Worm (Caenorhabditis elegans) whole organism, young adult: ENCODE measurements around the gene mspn-1.

Experiments used
- B0261.1 ChIP-seq: sonication (generic microtip); optimal IDR thresholded peaks from 2 replicates; lab custom pipeline; 2016; ENCODE audit warnings: mild to moderate bottlenecking, missing genetic modification characterization, moderate library complexity, missing compliant biosample characterization
- C06A6.2 ChIP-seq: fragments of 200-800 bp; sonication (Bioruptor generic); conservative IDR thresholded peaks from 2 replicates; pipeline ENCODE4 v1.3.6; 2022; ENCODE audit warnings: missing genetic modification characterization, missing compliant biosample characterization
- F23B12.7 ChIP-seq: sonication (generic microtip); optimal IDR thresholded peaks from 2 replicates; lab custom pipeline; 2017; ENCODE audit warnings: missing genetic modification characterization, mild to moderate bottlenecking, missing compliant biosample characterization, antibody characterized with exemption, moderate library complexity; ENCODE audit not compliant: insufficient read depth
- F33H1.4 ChIP-seq: fragments of 200-800 bp; sonication (Bioruptor generic); IDR thresholded peaks from 2 replicates; pipeline ENCODE4 v1.3.6; 2022; ENCODE audit warnings: missing genetic modification reagents, missing genetic modification characterization, missing compliant biosample characterization
- F49E8.2 ChIP-seq: sonication (generic microtip); optimal IDR thresholded peaks from 3 replicates; lab custom pipeline; 2017; ENCODE audit warnings: missing genetic modification characterization, mild to moderate bottlenecking, missing compliant biosample characterization, antibody characterized with exemption, moderate library complexity; ENCODE audit not compliant: insufficient read depth
- F57C9.4 ChIP-seq: sonication (generic microtip); optimal IDR thresholded peaks from 2 replicates; lab custom pipeline; 2017; ENCODE audit warnings: mild to moderate bottlenecking, missing genetic modification characterization, missing compliant biosample characterization
- Y56A3A.18 ChIP-seq: fragments of 200-800 bp; sonication (Bioruptor generic); IDR thresholded peaks from 2 replicates; pipeline ENCODE4 v1.3.6; 2022; ENCODE audit warnings: missing genetic modification reagents, missing genetic modification characterization, missing compliant biosample characterization
- ama-1 ChIP-seq, 3 experiments: fragments of 150-350 bp in 1 of 3; sonication (generic microtip) in 2 of 3; optimal IDR thresholded peaks; 2 replicates each; lab custom pipeline; 2014 to 2018; ENCODE audit warnings: missing biosample characterization in 2 of 3, missing genetic modification characterization in 2 of 3, missing genetic modification reagents in 2 of 3
- atf-7 ChIP-seq: sonication (generic microtip); optimal IDR thresholded peaks from 2 replicates; lab custom pipeline; 2017; ENCODE audit warnings: mild to moderate bottlenecking, missing genetic modification characterization, missing compliant biosample characterization
- athp-1 ChIP-seq: sonication (generic microtip); optimal IDR thresholded peaks from 2 replicates; lab custom pipeline; 2017; ENCODE audit warnings: mild to moderate bottlenecking, missing genetic modification characterization, missing compliant biosample characterization
- attf-5 ChIP-seq: fragments of 200-800 bp; sonication (Bioruptor generic); optimal IDR thresholded peaks from 2 replicates; lab custom pipeline; 2018; ENCODE audit warnings: mild to moderate bottlenecking, missing genetic modification characterization, missing compliant biosample characterization
- cebp-1 ChIP-seq, 2 experiments: fragments of 200-800 bp in 1 of 2; sonication (Bioruptor generic) in 1 of 2; sonication (generic microtip) in 1 of 2; IDR thresholded peaks in 1 of 2; optimal IDR thresholded peaks in 1 of 2; 2 replicates each; pipeline versions ENCODE4 v1.3.6 to Lab custom; 2017 to 2022; ENCODE audit warnings: missing compliant biosample characterization in 2 of 2, missing genetic modification characterization in 2 of 2, mild to moderate bottlenecking in 1 of 2, missing genetic modification reagents in 1 of 2, moderate library complexity in 1 of 2
- ceh-27 ChIP-seq: fragments of 200-800 bp; sonication (Bioruptor generic); optimal IDR thresholded peaks from 2 replicates; lab custom pipeline; 2018; ENCODE audit warnings: mild to moderate bottlenecking, missing genetic modification characterization, moderate library complexity, missing compliant biosample characterization
- ceh-40 ChIP-seq: fragments of 200-800 bp; sonication (Bioruptor generic); IDR thresholded peaks from 2 replicates; pipeline ENCODE4 v1.3.6; 2022; ENCODE audit warnings: missing genetic modification characterization, missing compliant biosample characterization
- dox-1 ChIP-seq: fragments of 200-800 bp; sonication (Bioruptor generic); IDR thresholded peaks from 2 replicates; pipeline ENCODE4 v1.3.6; 2022; ENCODE audit warnings: missing genetic modification reagents, missing genetic modification characterization, missing compliant biosample characterization
- dpff-1 ChIP-seq: sonication (generic microtip); optimal IDR thresholded peaks from 2 replicates; lab custom pipeline; 2017; ENCODE audit warnings: mild to moderate bottlenecking, missing genetic modification characterization, missing compliant biosample characterization
- efl-1 ChIP-seq: fragments of 150-350 bp; optimal IDR thresholded peaks from 2 replicates; lab custom pipeline; 2014; ENCODE audit warnings: missing biosample characterization, missing genetic modification reagents, missing genetic modification characterization
- egrh-3 ChIP-seq: fragments of 200-800 bp; sonication (Bioruptor generic); IDR thresholded peaks from 2 replicates; pipeline ENCODE4 v1.3.6; 2022; ENCODE audit warnings: missing genetic modification reagents, missing genetic modification characterization, missing compliant biosample characterization
- hmg-1.2 ChIP-seq: fragments of 200-800 bp; sonication (Bioruptor generic); IDR thresholded peaks from 2 replicates; pipeline ENCODE4 v1.3.6; 2022; ENCODE audit warnings: missing genetic modification reagents, missing genetic modification characterization, missing compliant biosample characterization
- lag-1 ChIP-seq: fragments of 200-800 bp; sonication (Bioruptor generic); IDR thresholded peaks from 2 replicates; pipeline ENCODE4 v1.3.6; 2022; ENCODE audit warnings: missing genetic modification reagents, missing genetic modification characterization, missing compliant biosample characterization
- let-526 ChIP-seq: fragments of 200-800 bp; sonication (Bioruptor generic); IDR thresholded peaks from 2 replicates; pipeline ENCODE4 v1.3.6; 2022; ENCODE audit warnings: missing genetic modification reagents, missing genetic modification characterization, missing compliant biosample characterization
- let-607 ChIP-seq, 2 experiments: fragments of 200-800 bp in 1 of 2; sonication (Bioruptor generic) in 1 of 2; sonication (generic microtip) in 1 of 2; optimal IDR thresholded peaks; 2 replicates each; lab custom pipeline; 2016 to 2018; ENCODE audit warnings: mild to moderate bottlenecking in 2 of 2, missing compliant biosample characterization in 2 of 2, missing genetic modification characterization in 2 of 2, moderate library complexity in 2 of 2, missing genotype in 1 of 2
- lin-26 ChIP-seq: fragments of 200-800 bp; sonication (Bioruptor generic); IDR thresholded peaks from 2 replicates; pipeline ENCODE4 v1.3.6; 2022; ENCODE audit warnings: missing genetic modification reagents, missing genetic modification characterization, missing compliant biosample characterization
- lin-40 ChIP-seq: sonication (generic microtip); optimal IDR thresholded peaks from 2 replicates; lab custom pipeline; 2016; ENCODE audit warnings: missing genetic modification characterization, mild to moderate bottlenecking, missing compliant biosample characterization, missing genotype, missing genetic modification reagents
- lin-54 ChIP-seq: fragments of 200-800 bp; sonication (Bioruptor generic); optimal IDR thresholded peaks from 2 replicates; lab custom pipeline; 2018; ENCODE audit warnings: mild to moderate bottlenecking, missing genetic modification characterization, missing compliant biosample characterization
- lsl-1 ChIP-seq: fragments of 200-800 bp; sonication (Bioruptor generic); optimal IDR thresholded peaks from 2 replicates; lab custom pipeline; 2018; ENCODE audit warnings: mild to moderate bottlenecking, missing genetic modification characterization, moderate library complexity, missing compliant biosample characterization
- lsy-27 ChIP-seq: sonication (generic microtip); optimal IDR thresholded peaks from 2 replicates; lab custom pipeline; 2017; ENCODE audit warnings: missing genetic modification characterization, mild to moderate bottlenecking, missing compliant biosample characterization, antibody characterized with exemption, missing genotype, borderline replicate concordance; ENCODE audit not compliant: insufficient read depth
- madf-3 ChIP-seq: fragments of 200-800 bp; sonication (Bioruptor generic); IDR thresholded peaks from 2 replicates; pipeline ENCODE4 v1.3.6; 2022; ENCODE audit warnings: missing genetic modification reagents, missing genetic modification characterization, missing compliant biosample characterization
- madf-6 ChIP-seq: fragments of 200-800 bp; sonication (Bioruptor generic); IDR thresholded peaks from 2 replicates; pipeline ENCODE4 v1.3.6; 2022; ENCODE audit warnings: missing genetic modification reagents, missing genetic modification characterization, missing compliant biosample characterization
- mcd-1 ChIP-seq: fragments of 200-800 bp; sonication (Bioruptor generic); IDR thresholded peaks from 2 replicates; pipeline ENCODE4 v1.3.6; 2022; ENCODE audit warnings: missing genetic modification reagents, missing genetic modification characterization, missing compliant biosample characterization
- nhr-80 ChIP-seq: sonication (generic microtip); optimal IDR thresholded peaks from 2 replicates; lab custom pipeline; 2016; ENCODE audit warnings: missing genetic modification characterization, missing compliant biosample characterization
- pbrm-1 ChIP-seq: fragments of 200-800 bp; sonication (Bioruptor generic); IDR thresholded peaks from 2 replicates; pipeline ENCODE4 v1.3.6; 2022; ENCODE audit warnings: missing genetic modification reagents, missing genetic modification characterization, missing compliant biosample characterization
- rpc-1 ChIP-seq, 2 experiments: fragments of 150-350 bp in 1 of 2; sonication (generic microtip) in 1 of 2; optimal IDR thresholded peaks; 2 replicates each; lab custom pipeline; 2014 to 2018; ENCODE audit warnings: missing biosample characterization in 1 of 2, missing genetic modification characterization in 1 of 2, missing genetic modification reagents in 1 of 2, missing genotype in 1 of 2
- snpc-3.4 ChIP-seq: sonication (generic microtip); optimal IDR thresholded peaks from 2 replicates; lab custom pipeline; 2017; ENCODE audit warnings: missing genetic modification characterization, mild to moderate bottlenecking, missing compliant biosample characterization, antibody characterized with exemption, moderate library complexity, missing genotype, missing genetic modification reagents
- snpc-4 ChIP-seq, 5 experiments: fragments of 150-350 bp in 1 of 5; sonication (generic microtip) in 4 of 5; optimal IDR thresholded peaks; 2 replicates each; lab custom pipeline; 2014 to 2018; ENCODE audit warnings: missing genetic modification characterization in 5 of 5, missing biosample characterization in 3 of 5, antibody characterized with exemption in 2 of 5, mild to moderate bottlenecking in 2 of 5, missing compliant biosample characterization in 2 of 5, missing genotype in 2 of 5, moderate library complexity in 2 of 5, missing genetic modification reagents in 1 of 5
- tbp1 ChIP-seq: fragments of 200-800 bp; sonication (Bioruptor generic); optimal IDR thresholded peaks from 2 replicates; lab custom pipeline; 2018; ENCODE audit warnings: mild to moderate bottlenecking, missing genetic modification characterization, missing compliant biosample characterization
- tbx-9 ChIP-seq: sonication (generic microtip); optimal IDR thresholded peaks from 2 replicates; lab custom pipeline; 2016; ENCODE audit warnings: borderline replicate concordance, missing genetic modification characterization, inconsistent platforms, missing compliant biosample characterization

The mspn-1 gene

ce11 chrIV:10176252-10176730 is 1.5 kb upstream of the mspn-1 start, which contains the start of gene rack-1:
TSS of gene rack-1 (plus strand) at chrIV:10176680.
- no peak for TF ChIP-seq let-526 (GFP tag; lab: Robert Waterston, UW)
- TF ChIP-seq F33H1.4 (GFP tag; lab: Robert Waterston, UW), result peak; percentile 91
- peak; percentile 63 for TF ChIP-seq snpc-3.4 (tag; lab: Kevin White, UChicago)
- TF ChIP-seq efl-1 (GFP tag; lab: Kevin White, UChicago), result peak; percentile 23
- no peak for TF ChIP-seq ceh-40 (GFP tag; lab: Robert Waterston, UW)
- no peak for TF ChIP-seq dox-1 (GFP tag; lab: Robert Waterston, UW)
- peak; percentile 1 for TF ChIP-seq F49E8.2
- TF ChIP-seq snpc-4 (GFP tag; optimal IDR thresholded peaks at IDR 0.05; lab: Kevin White, UChicago), result peak; percentile 54
- TF ChIP-seq snpc-4 (tag; optimal IDR thresholded peaks at IDR 0.05; lab: Kevin White, UChicago), result peak in 2 of 4 experiments; percentile 4 to 30
- TF ChIP-seq madf-6 (GFP tag; lab: Robert Waterston, UW), result peak; percentile 58
- TF ChIP-seq F57C9.4 (tag; lab: Kevin White, UChicago), result no peak
- TF ChIP-seq lin-40 (tag; lab: Kevin White, UChicago), result peak; percentile 28
- TF ChIP-seq tbp1 (GFP tag; lab: Kevin White, UChicago), result peak; percentile 28
- TF ChIP-seq egrh-3, result peak; percentile 46; the same call in 1 of the 2 replicates
- TF ChIP-seq ceh-27 (GFP tag; lab: Kevin White, UChicago), result no peak
- TF ChIP-seq lsl-1 (GFP tag; lab: Kevin White, UChicago), result peak; percentile 15
- peak; percentile 26 for TF ChIP-seq lin-54 (GFP tag; lab: Kevin White, UChicago)
- TF ChIP-seq lag-1 (GFP tag; lab: Robert Waterston, UW), result no peak
- TF ChIP-seq cebp-1 (GFP tag; IDR thresholded peaks at IDR 0.05; lab: Robert Waterston, UW), result no peak
- peak; percentile 30 for TF ChIP-seq cebp-1 (tag; optimal IDR thresholded peaks at IDR 0.05; lab: Kevin White, UChicago)
- peak; percentile 33; the same call in 1 of the 2 replicates for TF ChIP-seq hmg-1.2
- no peak for TF ChIP-seq rpc-1 (optimal IDR thresholded peaks at IDR 0.05; lab: Kevin White, UChicago)
- no peak for TF ChIP-seq rpc-1 (tag; optimal IDR thresholded peaks at IDR 0.05; lab: Kevin White, UChicago)
- peak; percentile 14 for TF ChIP-seq nhr-80 (tag; lab: Kevin White, UChicago)
- TF ChIP-seq F23B12.7 (tag; lab: Kevin White, UChicago), result peak; percentile 81
- TF ChIP-seq mcd-1 (GFP tag; lab: Robert Waterston, UW), result peak; percentile 47; the same call in 1 of the 2 replicates
- no peak for TF ChIP-seq let-607 (tag; optimal IDR thresholded peaks at IDR 0.05; lab: Kevin White, UChicago)
- peak; percentile 9; the same call in 1 of the 2 replicates for TF ChIP-seq pbrm-1 (GFP tag; lab: Robert Waterston, UW)

ce11 chrIV:10180133-10180749 is 2.5 kb downstream of the mspn-1 start, which contains the start of gene gta-1:
TSS of gene gta-1 (plus strand) at chrIV:10180660.
- TF ChIP-seq dpff-1, result no peak
- no peak for TF ChIP-seq cebp-1 (GFP tag; IDR thresholded peaks at IDR 0.05; lab: Robert Waterston, UW)
- peak; percentile 15 for TF ChIP-seq cebp-1 (tag; optimal IDR thresholded peaks at IDR 0.05; lab: Kevin White, UChicago)
- TF ChIP-seq nhr-80 (tag; lab: Kevin White, UChicago), result no peak
- no peak for TF ChIP-seq madf-3 (GFP tag; lab: Robert Waterston, UW)
- no peak for TF ChIP-seq B0261.1 (tag; lab: Kevin White, UChicago)
- TF ChIP-seq ama-1 (optimal IDR thresholded peaks at IDR 0.05; lab: Kevin White, UChicago), result peak; percentile 50
- no peak for TF ChIP-seq ama-1 (GFP tag; optimal IDR thresholded peaks at IDR 0.05; lab: Kevin White, UChicago)

- TF ChIP-seq tbx-9 (no peak), atf-7 (tag; lab: Kevin White, UChicago) (no peak), attf-5 (GFP tag; lab: Kevin White, UChicago) (no peak), F33H1.4 (GFP tag; lab: Robert Waterston, UW) (no peak), C06A6.2 (no peak), Y56A3A.18 (no peak), lsy-27 (tag; lab: Kevin White, UChicago) (no peak), athp-1 (tag; lab: Kevin White, UChicago) (no peak), lin-26 (GFP tag; lab: Robert Waterston, UW) (no peak)
These were observed 10.7 kb downstream of the mspn-1 start for ce11 chrIV:10188505-10188904.
